Worm (Caenorhabditis elegans): Measurements from ENCODE around the gene ZK287.1.

ce11 chrV:9630542-9630941, 36.0 kb upstream of the ZK287.1 start:
- no peak for TF ChIP-seq ama-1 (optimal IDR thresholded peaks at IDR 0.05)
- no peak for TF ChIP-seq flt-1 (GFP tag; IDR thresholded peaks at IDR 0.05)
- no peak for TF ChIP-seq aly-1 (tag; optimal IDR thresholded peaks at IDR 0.05)
- no peak for TF ChIP-seq tra-4 (tag; optimal IDR thresholded peaks at IDR 0.05)
- no peak for TF ChIP-seq hmg-4 (GFP tag; optimal IDR thresholded peaks at IDR 0.05)
- no peak for TF ChIP-seq pes-1 (GFP tag; IDR thresholded peaks at IDR 0.05)
- TF ChIP-seq ceh-13 (GFP tag; optimal IDR thresholded peaks at IDR 0.05) = no peak
- TF ChIP-seq B0310.2 (tag; optimal IDR thresholded peaks at IDR 0.05) = no peak
- no peak for TF ChIP-seq tbx-37 (GFP tag; conservative IDR thresholded peaks at IDR 0.05)
